Worm (Caenorhabditis elegans) whole organism, L1 larva: ENCODE data around the gene gcy-32.

ENCODE experiments used
- alr-1 ChIP-seq: fragments of 200-800 bp; sonication (Bioruptor generic); optimal IDR thresholded peaks from 2 replicates; lab custom pipeline; 2018; ENCODE audit warnings: borderline replicate concordance, mild to moderate bottlenecking, missing genetic modification characterization, missing compliant biosample characterization
- ama-1 ChIP-seq: fragments of 150-350 bp; optimal IDR thresholded peaks from 2 replicates; lab custom pipeline; 2014
- fkh-10 ChIP-seq: sonication (generic microtip); optimal IDR thresholded peaks from 2 replicates; lab custom pipeline; 2017; ENCODE audit warnings: missing biosample characterization, missing genetic modification reagents, missing genetic modification characterization
- mdl-1 ChIP-seq, 2 experiments: fragments of 150-350 bp; optimal IDR thresholded peaks; 2 replicates each; lab custom pipeline; 2014 to 2017; ENCODE audit warnings: missing biosample characterization in 2 of 2, missing genetic modification characterization in 2 of 2, inconsistent platforms in 1 of 2
- nhr-11 ChIP-seq: fragments of 150-350 bp; optimal IDR thresholded peaks from 2 replicates; lab custom pipeline; 2014; ENCODE audit warnings: missing biosample characterization, missing genetic modification characterization
- sup-37 ChIP-seq: fragments of 200-800 bp; sonication (Bioruptor generic); optimal IDR thresholded peaks from 2 replicates; lab custom pipeline; 2018; ENCODE audit warnings: mild to moderate bottlenecking, missing genetic modification characterization, missing compliant biosample characterization
- zag-1 ChIP-seq: fragments of 150-350 bp; optimal IDR thresholded peaks from 2 replicates; lab custom pipeline; 2014; ENCODE audit warnings: missing biosample characterization, missing genetic modification characterization

- no peak for TF ChIP-seq nhr-11 (tag; lab: Kevin White, UChicago)
- TF ChIP-seq mdl-1 (tag; optimal IDR thresholded peaks at IDR 0.05; lab: Kevin White, UChicago), result no peak
- TF ChIP-seq sup-37 (GFP tag; lab: Kevin White, UChicago), result no peak
- no peak for TF ChIP-seq zag-1 (tag; lab: Kevin White, UChicago)
- TF ChIP-seq fkh-10 (GFP tag; lab: Kevin White, UChicago), result no peak
- TF ChIP-seq ama-1 (lab: Kevin White, UChicago), result no peak
- TF ChIP-seq alr-1 (tag; lab: Kevin White, UChicago), result no peak
Measured at ce11 chrV:13872895-13873294, 42.4 kb downstream of the gcy-32 start, which contains the start of gene cpt-5.
